Worm (Caenorhabditis elegans) whole organism, midembryonic: ENCODE data around the gene pbo-6.

Experiments used
- T22C8.4 ChIP-seq: fragments of 200-800 bp; sonication (Bioruptor generic); IDR thresholded peaks from 2 replicates; pipeline ENCODE4 v1.3.6; 2022; ENCODE audit warnings: missing genetic modification characterization, missing compliant biosample characterization
- flt-1 ChIP-seq: fragments of 200-800 bp; sonication (Bioruptor generic); IDR thresholded peaks from 2 replicates; pipeline ENCODE4 v1.3.6; 2022; ENCODE audit warnings: missing genetic modification characterization, missing compliant biosample characterization
- med-1 ChIP-seq: sonication (generic microtip); optimal IDR thresholded peaks from 2 replicates; lab custom pipeline; 2017; ENCODE audit warnings: missing genetic modification characterization, mild to moderate bottlenecking, missing compliant biosample characterization, antibody characterized with exemption, missing genetic modification reagents; ENCODE audit not compliant: insufficient read depth
- ref-1 ChIP-seq: fragments of 200-800 bp; sonication (Bioruptor generic); conservative IDR thresholded peaks from 2 replicates; pipeline ENCODE4 v1.3.6; 2022; ENCODE audit warnings: missing genetic modification reagents, missing genetic modification characterization, missing compliant biosample characterization
- tab-1 ChIP-seq: fragments of 200-800 bp; sonication (Bioruptor generic); IDR thresholded peaks from 2 replicates; pipeline ENCODE4 v1.3.6; 2022; ENCODE audit warnings: missing genetic modification characterization, missing compliant biosample characterization
- ztf-29 ChIP-seq: fragments of 200-800 bp; sonication (Bioruptor generic); IDR thresholded peaks from 2 replicates; pipeline ENCODE4 v1.3.6; 2022; ENCODE audit warnings: missing genetic modification reagents, missing genetic modification characterization, missing compliant biosample characterization

- TF ChIP-seq ref-1 (GFP tag; lab: Robert Waterston, UW) = no peak
- peak; percentile 28; the same call in 1 of the 2 replicates for TF ChIP-seq flt-1
- no peak for TF ChIP-seq T22C8.4 (GFP tag; lab: Robert Waterston, UW)
- TF ChIP-seq tab-1 = no peak
- TF ChIP-seq ztf-29 (GFP tag; lab: Robert Waterston, UW) = no peak
- TF ChIP-seq med-1 (GFP tag; lab: Kevin White, UChicago) = no peak
Measured at ce11 chrX:17434234-17434633, 5.4 kb downstream of the pbo-6 start, which contains the start of gene fubl-3.
